Fruit fly (Drosophila melanogaster): ENCODE results near the gene CG31465.

DNA sequence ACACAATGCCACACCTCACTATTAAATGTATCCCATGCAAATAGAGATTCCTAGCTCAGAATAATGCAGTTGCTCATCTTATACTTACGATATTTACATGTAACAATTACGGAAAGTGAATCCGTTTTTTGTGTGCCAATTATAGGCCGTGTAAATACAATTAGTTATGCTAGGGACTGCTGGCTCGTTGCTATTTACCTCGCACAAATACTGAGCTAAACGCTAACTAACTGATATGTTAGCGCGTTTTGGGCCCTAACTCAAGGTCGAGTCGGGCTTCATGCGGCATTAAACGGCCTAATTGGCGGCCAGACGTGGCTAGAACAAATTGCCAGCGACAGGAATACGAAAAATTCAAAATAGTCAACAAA is 23.8 kb upstream of the CG31465 start:
- TF ChIP-seq Myc (optimal IDR thresholded peaks at IDR 0.05) (no peak), Sin3A (optimal IDR thresholded peaks at IDR 0.05) (no peak), ttk (optimal IDR thresholded peaks at IDR 0.05) (no peak), insv (optimal IDR thresholded peaks at IDR 0.05) (no peak)
